Worm (Caenorhabditis elegans): ENCODE data around the gene Y97E10AR.1.

Y97E10AR.1 gene

ce11 chrV:8000929-8001513 is at the start of gene Y97E10AR.1:
Gene Y97E10AR.1, plus strand, starts transcription at chrV:8001463.
- TF ChIP-seq unc-62 (GFP tag; optimal IDR thresholded peaks at IDR 0.05), result no peak

ce11 chrV:7952855-7953254 is 48.4 kb upstream of the Y97E10AR.1 start, which contains the start of gene clec-216:
Gene clec-216, minus strand, starts transcription at chrV:7952955.
- TF ChIP-seq unc-62 (GFP tag; optimal IDR thresholded peaks at IDR 0.05), result no peak

- no peak for TF ChIP-seq unc-62 (GFP tag; optimal IDR thresholded peaks at IDR 0.05)
These were observed 46.7 kb upstream of the Y97E10AR.1 start, which contains the start of gene F26D11.13 for ce11 chrV:7954552-7954951. Gene F26D11.13, minus strand, starts transcription at chrV:7954652.

- no peak for TF ChIP-seq unc-62 (GFP tag; optimal IDR thresholded peaks at IDR 0.05)
These were observed 46.1 kb upstream of the Y97E10AR.1 start, which contains the start of gene F26D11.12 for ce11 chrV:7955168-7955567. Gene F26D11.12, minus strand, starts transcription at chrV:7955312.

ce11 chrV:7956218-7956617 is 45.0 kb upstream of the Y97E10AR.1 start, which contains the start of gene pals-34:
Gene pals-34, minus strand, starts transcription at chrV:7956497.
- TF ChIP-seq unc-62 (GFP tag; optimal IDR thresholded peaks at IDR 0.05), result no peak

ce11 chrV:7958740-7959320 is 42.4 kb upstream of the Y97E10AR.1 start, which contains the start of the genes clec-217 and F26D11.2:
Gene clec-217, minus strand, starts transcription at chrV:7958840.
Gene F26D11.2, plus strand, starts transcription at chrV:7959270.
- no peak for TF ChIP-seq unc-62 (GFP tag; optimal IDR thresholded peaks at IDR 0.05)

ce11 chrV:7964429-7964828 is 36.8 kb upstream of the Y97E10AR.1 start:
- TF ChIP-seq unc-62 (GFP tag; optimal IDR thresholded peaks at IDR 0.05), result no peak

- no peak for TF ChIP-seq unc-62 (GFP tag; optimal IDR thresholded peaks at IDR 0.05)
These were observed 32.2 kb upstream of the Y97E10AR.1 start, which contains the start of gene che-7 for ce11 chrV:7969107-7969506. Gene che-7, minus strand, starts transcription at chrV:7969207.

- TF ChIP-seq unc-62 (GFP tag; optimal IDR thresholded peaks at IDR 0.05), result no peak
These were observed 30.7 kb upstream of the Y97E10AR.1 start for ce11 chrV:7970519-7970918.

ce11 chrV:7971376-7971775 is 29.9 kb upstream of the Y97E10AR.1 start:
- no peak for TF ChIP-seq unc-62 (GFP tag; optimal IDR thresholded peaks at IDR 0.05)

- no peak for TF ChIP-seq unc-62 (GFP tag; optimal IDR thresholded peaks at IDR 0.05)
These were observed 23.4 kb upstream of the Y97E10AR.1 start, which contains the start of gene let-413 for ce11 chrV:7977701-7978461. Gene let-413, minus strand, starts transcription at chrV:7977776.

- no peak for TF ChIP-seq unc-62 (GFP tag; optimal IDR thresholded peaks at IDR 0.05)
These were observed 22.5 kb upstream of the Y97E10AR.1 start for ce11 chrV:7978798-7979197.

- no peak for TF ChIP-seq unc-62 (GFP tag; optimal IDR thresholded peaks at IDR 0.05)
These were observed 20.8 kb upstream of the Y97E10AR.1 start for ce11 chrV:7980370-7980987.

ce11 chrV:7980993-7981595 is 20.2 kb upstream of the Y97E10AR.1 start, which contains the start of gene F26D11.1:
Gene F26D11.1, plus strand, starts transcription at chrV:7981545.
- TF ChIP-seq unc-62 (GFP tag; optimal IDR thresholded peaks at IDR 0.05), result no peak

- TF ChIP-seq unc-62 (GFP tag; optimal IDR thresholded peaks at IDR 0.05), result no peak
These were observed 17.7 kb upstream of the Y97E10AR.1 start, which contains the start of the genes natb-1 and abhd-12 for ce11 chrV:7983381-7984052. Gene natb-1, minus strand, starts transcription at chrV:7983431. Gene abhd-12, plus strand, starts transcription at chrV:7983879.

All from whole organism, dauer.